Fruit fly (Drosophila melanogaster) whole organism, embryonic: Measurements from ENCODE around the gene CG5644.

Source experiments
- ATbp ChIP-seq: fragments of 200-800 bp; sonication (Bioruptor generic); optimal IDR thresholded peaks from 2 replicates; lab custom pipeline; 2017; ENCODE audit warnings: missing biosample characterization, mild to moderate bottlenecking, missing genetic modification characterization, missing genetic modification reagents
- Abd-B ChIP-seq: fragments of 200-800 bp; sonication (Bioruptor generic); optimal IDR thresholded peaks from 2 replicates; lab custom pipeline; 2018; ENCODE audit warnings: missing biosample characterization, mild to moderate bottlenecking, missing genetic modification characterization, moderate library complexity
- Ada2b ChIP-seq: fragments of 200-800 bp; sonication (Bioruptor generic); IDR thresholded peaks from 2 replicates; pipeline ENCODE4 v1.3.6; 2022; ENCODE audit warnings: missing biosample characterization, missing genetic modification characterization
- Aef1 ChIP-seq: fragments of 200-800 bp; sonication (Bioruptor generic); IDR thresholded peaks from 3 replicates; pipeline ENCODE4 v1.3.6; 2022; ENCODE audit warnings: missing biosample characterization, missing genetic modification characterization
- CG10654 ChIP-seq: fragments of 200-800 bp; sonication (Bioruptor generic); optimal IDR thresholded peaks from 2 replicates; lab custom pipeline; 2016; ENCODE audit warnings: missing biosample characterization, missing genetic modification characterization
- CG11560 ChIP-seq: fragments of 200-800 bp; sonication (Bioruptor generic); IDR thresholded peaks from 3 replicates; pipeline ENCODE4 v1.3.6; 2022; ENCODE audit warnings: missing biosample characterization, missing genetic modification characterization
- CG11696 ChIP-seq: fragments of 200-800 bp; sonication (Bioruptor generic); IDR thresholded peaks from 2 replicates; pipeline ENCODE4 v1.3.6; 2022; ENCODE audit warnings: missing biosample characterization, missing genetic modification characterization
- CG14050 ChIP-seq: fragments of 200-800 bp; sonication (Bioruptor generic); IDR thresholded peaks from 3 replicates; pipeline ENCODE4 v1.3.6; 2022; ENCODE audit warnings: missing biosample characterization, missing genetic modification characterization
- CG14441 ChIP-seq: fragments of 200-800 bp; sonication (Bioruptor generic); IDR thresholded peaks from 2 replicates; pipeline ENCODE4 v1.3.6; 2022; ENCODE audit warnings: missing biosample characterization, missing genetic modification characterization
- CG15514 ChIP-seq: fragments of 200-800 bp; sonication (Bioruptor generic); optimal IDR thresholded peaks from 3 replicates; lab custom pipeline; 2017; ENCODE audit warnings: missing biosample characterization, missing genetic modification characterization, mild to moderate bottlenecking, moderate library complexity, missing genetic modification reagents
- CG15601 ChIP-seq: fragments of 200-800 bp; sonication (Bioruptor generic); optimal IDR thresholded peaks from 3 replicates; lab custom pipeline; 2019; ENCODE audit warnings: missing biosample characterization, mild to moderate bottlenecking, missing genetic modification characterization, moderate library complexity
- CG16813 ChIP-seq: fragments of 200-800 bp; sonication (Bioruptor generic); IDR thresholded peaks from 3 replicates; pipeline ENCODE4 v1.3.6; 2022; ENCODE audit warnings: missing biosample characterization, missing genetic modification characterization; ENCODE audit not compliant: partially characterized antibody
- CG17802 ChIP-seq: fragments of 200-800 bp; sonication (Bioruptor generic); optimal IDR thresholded peaks from 2 replicates; lab custom pipeline; 2018; ENCODE audit warnings: missing biosample characterization, mild to moderate bottlenecking, missing genetic modification characterization, moderate library complexity
- CG17829 ChIP-seq: fragments of 200-800 bp; optimal IDR thresholded peaks from 2 replicates; lab custom pipeline; 2019; ENCODE audit warnings: missing biosample characterization, mild to moderate bottlenecking, missing genetic modification characterization, moderate library complexity
- CG2120 ChIP-seq: fragments of 200-800 bp; sonication (Bioruptor generic); optimal IDR thresholded peaks from 3 replicates; lab custom pipeline; 2016; ENCODE audit warnings: missing biosample characterization, missing genetic modification characterization
- CG31224 ChIP-seq: fragments of 200-800 bp; sonication (Bioruptor generic); IDR thresholded peaks from 2 replicates; pipeline ENCODE4 v1.3.6; 2022; ENCODE audit warnings: missing biosample characterization, missing genetic modification characterization
- CG31441 ChIP-seq: fragments of 200-800 bp; sonication (Bioruptor generic); IDR thresholded peaks from 2 replicates; pipeline ENCODE4 v1.3.6; 2022; ENCODE audit warnings: missing biosample characterization, missing genetic modification characterization
- CG6683 ChIP-seq: fragments of 200-800 bp; sonication (Bioruptor generic); optimal IDR thresholded peaks from 2 replicates; lab custom pipeline; 2017; ENCODE audit warnings: missing biosample characterization, mild to moderate bottlenecking, missing genetic modification characterization, missing genetic modification reagents
- CG6854 ChIP-seq: fragments of 200-800 bp; sonication (Bioruptor generic); optimal IDR thresholded peaks from 3 replicates; lab custom pipeline; 2017; ENCODE audit warnings: missing biosample characterization, mild to moderate bottlenecking, missing genetic modification characterization
- CG7271 ChIP-seq: fragments of 200-800 bp; sonication (Bioruptor generic); optimal IDR thresholded peaks from 2 replicates; lab custom pipeline; 2018; ENCODE audit warnings: missing biosample characterization, mild to moderate bottlenecking, missing genetic modification characterization, moderate library complexity
- CG7556 ChIP-seq: fragments of 200-800 bp; sonication (Bioruptor generic); optimal IDR thresholded peaks from 2 replicates; lab custom pipeline; 2017; ENCODE audit warnings: missing biosample characterization, mild to moderate bottlenecking, missing genetic modification characterization
- CG7839 ChIP-seq: fragments of 200-800 bp; sonication (Bioruptor generic); optimal IDR thresholded peaks from 3 replicates; lab custom pipeline; 2018; ENCODE audit warnings: missing biosample characterization, mild to moderate bottlenecking, missing genetic modification characterization, moderate library complexity
- CG7928 ChIP-seq: fragments of 200-800 bp; sonication (Bioruptor generic); optimal IDR thresholded peaks from 2 replicates; lab custom pipeline; 2017; ENCODE audit warnings: missing biosample characterization, mild to moderate bottlenecking, missing genetic modification characterization
- CG9215 ChIP-seq: fragments of 200-800 bp; sonication (Bioruptor generic); IDR thresholded peaks from 2 replicates; pipeline ENCODE4 v1.3.6; 2022; ENCODE audit warnings: missing biosample characterization, missing genetic modification characterization
- CG9817 ChIP-seq: fragments of 200-800 bp; sonication (Bioruptor generic); optimal IDR thresholded peaks from 2 replicates; lab custom pipeline; 2018; ENCODE audit warnings: missing biosample characterization, mild to moderate bottlenecking, missing genetic modification characterization, moderate library complexity
- CoRest ChIP-seq: fragments of 200-800 bp; sonication (Bioruptor generic); optimal IDR thresholded peaks from 3 replicates; lab custom pipeline; 2018; ENCODE audit warnings: missing biosample characterization, mild to moderate bottlenecking, missing genetic modification characterization, moderate library complexity
- CrebB ChIP-seq: fragments of 200-800 bp; sonication (Bioruptor generic); optimal IDR thresholded peaks from 3 replicates; lab custom pipeline; 2018; ENCODE audit warnings: missing biosample characterization, mild to moderate bottlenecking, missing genetic modification characterization
- D19A ChIP-seq: fragments of 200-800 bp; optimal IDR thresholded peaks from 3 replicates; lab custom pipeline; 2019; ENCODE audit warnings: missing biosample characterization, mild to moderate bottlenecking, missing genetic modification characterization, moderate library complexity
- Dek ChIP-seq: fragments of 200-800 bp; sonication (Bioruptor generic); optimal IDR thresholded peaks from 3 replicates; lab custom pipeline; 2019; ENCODE audit warnings: missing biosample characterization, mild to moderate bottlenecking, missing genetic modification characterization, moderate library complexity
- ERR ChIP-seq: fragments of 200-800 bp; sonication (Bioruptor generic); optimal IDR thresholded peaks from 2 replicates; lab custom pipeline; 2016; ENCODE audit warnings: missing biosample characterization, missing genetic modification characterization
- Hsf ChIP-seq: fragments of 200-800 bp; sonication (Bioruptor generic); optimal IDR thresholded peaks from 3 replicates; lab custom pipeline; 2016; ENCODE audit warnings: missing biosample characterization, missing genetic modification characterization
- MBD-R2 ChIP-seq: fragments of 200-800 bp; sonication (Bioruptor generic); IDR thresholded peaks from 2 replicates; pipeline ENCODE4 v1.3.6; 2022; ENCODE audit warnings: missing biosample characterization, missing genetic modification characterization
- Nf-YA ChIP-seq: fragments of 200-800 bp; sonication (Bioruptor generic); IDR thresholded peaks from 2 replicates; pipeline ENCODE4 v1.3.6; 2022; ENCODE audit warnings: missing biosample characterization, missing genetic modification characterization
- NfI ChIP-seq: fragments of 200-800 bp; sonication (Bioruptor generic); optimal IDR thresholded peaks from 3 replicates; lab custom pipeline; 2018; ENCODE audit warnings: missing biosample characterization, mild to moderate bottlenecking, missing genetic modification characterization, moderate library complexity
- PHDP ChIP-seq: fragments of 200-800 bp; sonication (Bioruptor generic); optimal IDR thresholded peaks from 3 replicates; lab custom pipeline; 2018; ENCODE audit warnings: missing biosample characterization, mild to moderate bottlenecking, missing genetic modification characterization, moderate library complexity
- ab ChIP-seq: fragments of 200-800 bp; sonication (Bioruptor generic); optimal IDR thresholded peaks from 2 replicates; lab custom pipeline; 2016; ENCODE audit warnings: missing biosample characterization, missing genetic modification characterization
- bcd ChIP-seq: fragments of 200-800 bp; sonication (Bioruptor generic); optimal IDR thresholded peaks from 2 replicates; lab custom pipeline; 2017; ENCODE audit warnings: missing biosample characterization, mild to moderate bottlenecking, missing genetic modification characterization
- bigmax ChIP-seq: fragments of 200-800 bp; sonication (Bioruptor generic); optimal IDR thresholded peaks from 2 replicates; lab custom pipeline; 2018; ENCODE audit warnings: missing biosample characterization, mild to moderate bottlenecking, missing genetic modification characterization
- caup ChIP-seq: fragments of 200-800 bp; sonication (Bioruptor generic); optimal IDR thresholded peaks from 3 replicates; lab custom pipeline; 2017; ENCODE audit warnings: missing biosample characterization, mild to moderate bottlenecking, missing genetic modification characterization, moderate library complexity; ENCODE audit not compliant: severe bottlenecking
- cg ChIP-seq: fragments of 200-800 bp; sonication (Bioruptor generic); optimal IDR thresholded peaks from 3 replicates; lab custom pipeline; 2019; ENCODE audit warnings: missing biosample characterization, mild to moderate bottlenecking, missing genetic modification characterization, moderate library complexity
- cwo ChIP-seq: fragments of 200-800 bp; sonication (Bioruptor generic); optimal IDR thresholded peaks from 3 replicates; lab custom pipeline; 2017; ENCODE audit warnings: missing biosample characterization, missing genetic modification characterization, mild to moderate bottlenecking, moderate library complexity, missing genetic modification reagents
- dmrt99B ChIP-seq: fragments of 200-800 bp; sonication (Bioruptor generic); optimal IDR thresholded peaks from 2 replicates; lab custom pipeline; 2018; ENCODE audit warnings: missing biosample characterization, mild to moderate bottlenecking, missing genetic modification characterization, moderate library complexity
- esg ChIP-seq: fragments of 200-800 bp; sonication (Bioruptor generic); conservative IDR thresholded peaks from 2 replicates; pipeline ENCODE4 v1.3.6; 2022; ENCODE audit warnings: missing biosample characterization, missing genetic modification characterization
- fd64A ChIP-seq: fragments of 200-800 bp; sonication (Bioruptor generic); optimal IDR thresholded peaks from 3 replicates; lab custom pipeline; 2018; ENCODE audit warnings: missing biosample characterization, mild to moderate bottlenecking, missing genetic modification characterization
- klu ChIP-seq: fragments of 200-800 bp; sonication (Bioruptor generic); IDR thresholded peaks from 2 replicates; pipeline ENCODE4 v1.3.6; 2022; ENCODE audit warnings: missing biosample characterization, missing genetic modification characterization
- onecut ChIP-seq: fragments of 200-800 bp; sonication (Bioruptor generic); IDR thresholded peaks from 2 replicates; pipeline ENCODE4 v1.3.6; 2022; ENCODE audit warnings: missing biosample characterization, missing genetic modification characterization
- repo ChIP-seq: fragments of 200-800 bp; sonication (Bioruptor generic); optimal IDR thresholded peaks from 2 replicates; lab custom pipeline; 2016; ENCODE audit warnings: missing biosample characterization, missing genetic modification characterization
- sisA ChIP-seq: fragments of 200-800 bp; sonication (Bioruptor generic); IDR thresholded peaks from 2 replicates; pipeline ENCODE4 v1.3.6; 2022; ENCODE audit warnings: missing biosample characterization, missing genetic modification characterization
- tll ChIP-seq, 2 experiments: fragments of 200-800 bp in 1 of 2; fragments of >200 bp in 1 of 2; sonication (Bioruptor generic) in 1 of 2; optimal IDR thresholded peaks; 2 replicates each; lab custom pipeline; 2017 to 2019; ENCODE audit warnings: missing biosample characterization in 2 of 2, missing genetic modification characterization in 2 of 2, mild to moderate bottlenecking in 1 of 2, moderate library complexity in 1 of 2
- zf30C ChIP-seq: fragments of 200-800 bp; sonication (Bioruptor generic); optimal IDR thresholded peaks from 3 replicates; lab custom pipeline; 2018; ENCODE audit warnings: missing biosample characterization, mild to moderate bottlenecking, missing genetic modification characterization

CG5644 gene

DNA sequence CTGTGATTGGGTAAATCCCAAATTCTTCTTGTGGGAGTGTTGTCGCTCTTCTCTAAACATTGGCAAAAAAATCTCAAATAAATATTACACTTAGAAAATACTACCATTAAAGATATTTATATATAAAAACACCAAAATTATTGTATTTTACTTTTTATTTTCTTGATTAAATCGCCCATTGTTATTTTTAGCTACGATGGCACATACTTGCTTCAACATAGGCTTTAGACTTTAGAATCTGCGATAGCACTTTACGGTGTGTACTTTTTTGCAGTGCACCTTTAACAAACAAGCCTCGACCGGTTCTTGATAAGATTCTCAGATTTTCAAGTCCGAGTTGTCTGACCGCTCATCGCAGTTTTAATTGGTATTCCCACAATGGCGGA lies 25.0 kb downstream of the CG5644 start, which contains the start of gene GNBP3 (continued):
- peak; percentile 59 for TF ChIP-seq CG17829 (tag; lab: Kevin White, UChicago)
- peak; percentile 69 for TF ChIP-seq CG2120 (GFP tag; lab: Kevin White, UChicago)
- TF ChIP-seq NfI (GFP tag; lab: Kevin White, UChicago): peak; percentile 16
- TF ChIP-seq CrebB (tag; lab: Kevin White, UChicago): peak; percentile 30
- peak; percentile 67 for TF ChIP-seq CG7839 (tag; lab: Kevin White, UChicago)
- TF ChIP-seq CG14050 (GFP tag; lab: Robert Waterston, UW): no peak
- peak; percentile 60 for TF ChIP-seq PHDP (tag; lab: Kevin White, UChicago)
- no peak for TF ChIP-seq ATbp (GFP tag; lab: Kevin White, UChicago)
- peak; percentile 54 for TF ChIP-seq Abd-B (GFP tag; lab: Kevin White, UChicago)
- TF ChIP-seq Dek: peak; percentile 60
- peak; percentile 17; the same call in 1 of the 2 replicates for TF ChIP-seq MBD-R2 (GFP tag; lab: Robert Waterston, UW)
- peak; percentile 2 for TF ChIP-seq fd64A (GFP tag; lab: Kevin White, UChicago)
- TF ChIP-seq CG17802 (tag; lab: Kevin White, UChicago): no peak
- peak; percentile 78 for TF ChIP-seq onecut
- peak; percentile 78 for TF ChIP-seq sisA (GFP tag; lab: Robert Waterston, UW)
- peak; percentile 88 for TF ChIP-seq zf30C (GFP tag; lab: Kevin White, UChicago)
- TF ChIP-seq dmrt99B (tag; lab: Kevin White, UChicago): peak; percentile 70
- TF ChIP-seq CG11560 (tag; lab: Robert Waterston, UW): no peak
- peak; percentile 67 for TF ChIP-seq bcd (GFP tag; lab: Kevin White, UChicago)
- TF ChIP-seq CG14441 (GFP tag; lab: Robert Waterston, UW): peak; percentile 47; the same call in 1 of the 2 replicates
- TF ChIP-seq CG31441: peak; percentile 71
- TF ChIP-seq Hsf (GFP tag; lab: Kevin White, UChicago): peak; percentile 40
- peak; percentile 68 for TF ChIP-seq CG15514 (GFP tag; lab: Kevin White, UChicago)
- TF ChIP-seq Nf-YA (GFP tag; lab: Robert Waterston, UW): peak; percentile 55; the same call in 1 of the 2 replicates
- no peak for TF ChIP-seq Aef1
- peak; percentile 33 for TF ChIP-seq D19A (tag; lab: Kevin White, UChicago)
- peak; percentile 75 for TF ChIP-seq CG6683
- peak; percentile 36; the same call in 1 of the 2 replicates for TF ChIP-seq klu (GFP tag; lab: Robert Waterston, UW)
- TF ChIP-seq CG6854 (GFP tag; lab: Kevin White, UChicago): peak; percentile 41
- peak; percentile 46 for TF ChIP-seq CG7556
- peak; percentile 47 for TF ChIP-seq caup
- peak; percentile 48 for TF ChIP-seq bigmax (GFP tag; lab: Kevin White, UChicago)
- peak; percentile 69 for TF ChIP-seq Ada2b
- peak in 1 of 2 experiments; percentile 1 for TF ChIP-seq tll (GFP tag; optimal IDR thresholded peaks at IDR 0.05; lab: Kevin White, UChicago)
- TF ChIP-seq CG7928 (GFP tag; lab: Kevin White, UChicago): no peak
- TF ChIP-seq CoRest (tag; lab: Kevin White, UChicago): peak; percentile 35
- peak; percentile 46 for TF ChIP-seq CG9215 (GFP tag; lab: Robert Waterston, UW)
- no peak for TF ChIP-seq CG16813 (GFP tag; lab: Robert Waterston, UW)
- TF ChIP-seq CG10654: peak; percentile 19
- TF ChIP-seq CG11696 (GFP tag; lab: Robert Waterston, UW): no peak
- TF ChIP-seq esg (GFP tag; lab: Robert Waterston, UW): 0 out of 2 replicates have a peak, but pooled peaks have one; percentile 17
- TF ChIP-seq cwo (GFP tag; lab: Kevin White, UChicago): peak; percentile 33
- TF ChIP-seq ERR (GFP tag; lab: Kevin White, UChicago): no peak
- no peak for TF ChIP-seq repo (GFP tag; lab: Kevin White, UChicago)
- TF ChIP-seq CG31224 (GFP tag; lab: Robert Waterston, UW): peak; percentile 58
- peak; percentile 17 for TF ChIP-seq CG9817 (tag; lab: Kevin White, UChicago)
- peak; percentile 1 for TF ChIP-seq ab (GFP tag; lab: Kevin White, UChicago)
- no peak for TF ChIP-seq cg (GFP tag; lab: Kevin White, UChicago)
- TF ChIP-seq CG7271 (tag; lab: Kevin White, UChicago): no peak
- peak; percentile 60 for TF ChIP-seq CG15601 (tag; lab: Kevin White, UChicago)
